Worm (Caenorhabditis elegans) whole organism, late embryonic: ENCODE results near the gene bris-1.

Experiments used
- ceh-31 ChIP-seq: sonication (generic microtip); optimal IDR thresholded peaks from 2 replicates; lab custom pipeline; 2016; ENCODE audit warnings: missing genetic modification characterization, missing compliant biosample characterization
- eyg-1 ChIP-seq: sonication (generic microtip); optimal IDR thresholded peaks from 2 replicates; lab custom pipeline; 2016; ENCODE audit warnings: missing genotype, missing genetic modification characterization, missing compliant biosample characterization
- madf-2 ChIP-seq: sonication (generic microtip); optimal IDR thresholded peaks from 2 replicates; lab custom pipeline; 2017; ENCODE audit warnings: missing genetic modification characterization, missing compliant biosample characterization
- pha-4 ChIP-seq: fragments of 150-350 bp; optimal IDR thresholded peaks from 2 replicates; lab custom pipeline; 2018; ENCODE audit warnings: missing biosample characterization, missing genetic modification reagents, missing genetic modification characterization
- unc-55 ChIP-seq: sonication (generic microtip); optimal IDR thresholded peaks from 2 replicates; lab custom pipeline; 2017; ENCODE audit warnings: missing biosample characterization, missing genetic modification reagents, missing genetic modification characterization
- unc-86 ChIP-seq: sonication (generic microtip); optimal IDR thresholded peaks from 2 replicates; lab custom pipeline; 2016; ENCODE audit warnings: missing genetic modification characterization, missing compliant biosample characterization

- no peak for TF ChIP-seq eyg-1 (tag; lab: Kevin White, UChicago)
- no peak for TF ChIP-seq unc-86
- no peak for TF ChIP-seq pha-4 (tag; lab: Kevin White, UChicago)
- TF ChIP-seq ceh-31 (tag; lab: Kevin White, UChicago) = no peak
- no peak for TF ChIP-seq unc-55 (GFP tag; lab: Kevin White, UChicago)
- TF ChIP-seq madf-2 (tag; lab: Kevin White, UChicago) = no peak
These were observed 51.4 kb downstream of the bris-1 start for ce11 chrIV:3767749-3768148.
